Fruit fly (Drosophila melanogaster) whole organism, embryonic: ENCODE measurements around the gene CG15221.
A peak's percentile ranks its signal among the peaks of the same experiment; 100 is the strongest.

ENCODE experiments used
- Adf1 ChIP-seq: fragments of 200-800 bp; sonication (Bioruptor generic); IDR thresholded peaks from 2 replicates; pipeline ENCODE4 v1.3.6; 2022; ENCODE audit warnings: missing biosample characterization, missing genetic modification characterization
- Bdp1 ChIP-seq: fragments of 200-800 bp; sonication (Bioruptor generic); optimal IDR thresholded peaks from 3 replicates; lab custom pipeline; 2016; ENCODE audit warnings: missing biosample characterization, missing genetic modification characterization
- CG11695 ChIP-seq: fragments of 200-800 bp; sonication (Bioruptor generic); IDR thresholded peaks from 3 replicates; pipeline ENCODE4 v1.3.6; 2022; ENCODE audit warnings: missing biosample characterization, missing genetic modification characterization
- CG12299 ChIP-seq: fragments of 200-800 bp; sonication (Bioruptor generic); optimal IDR thresholded peaks from 2 replicates; lab custom pipeline; 2018; ENCODE audit warnings: missing biosample characterization, mild to moderate bottlenecking, missing genetic modification characterization
- CG13123 ChIP-seq: fragments of 200-800 bp; sonication (Bioruptor generic); optimal IDR thresholded peaks from 2 replicates; lab custom pipeline; 2016; ENCODE audit warnings: missing biosample characterization, missing genetic modification characterization
- CG17912 ChIP-seq: fragments of 200-800 bp; sonication (Bioruptor generic); optimal IDR thresholded peaks from 2 replicates; lab custom pipeline; 2018; ENCODE audit warnings: missing biosample characterization, mild to moderate bottlenecking, missing genetic modification characterization
- CG18476 ChIP-seq: fragments of 200-800 bp; sonication (Bioruptor generic); optimal IDR thresholded peaks from 2 replicates; lab custom pipeline; 2016; ENCODE audit warnings: missing biosample characterization, mild to moderate bottlenecking, missing genetic modification characterization
- CG2199 ChIP-seq: fragments of 200-800 bp; sonication (Bioruptor generic); IDR thresholded peaks from 3 replicates; pipeline ENCODE4 v1.3.6; 2022; ENCODE audit warnings: missing biosample characterization, missing genetic modification characterization
- CG32767 ChIP-seq: fragments of 200-800 bp; sonication (Bioruptor generic); IDR thresholded peaks from 2 replicates; pipeline ENCODE4 v1.3.6; 2022; ENCODE audit warnings: missing biosample characterization, missing genetic modification characterization
- CG33213 ChIP-seq: fragments of 200-800 bp; sonication (Bioruptor generic); optimal IDR thresholded peaks from 3 replicates; lab custom pipeline; 2016; ENCODE audit warnings: missing biosample characterization, missing genetic modification characterization
- CG34224 ChIP-seq: fragments of 200-800 bp; sonication (Bioruptor generic); IDR thresholded peaks from 3 replicates; pipeline ENCODE4 v1.3.6; 2022; ENCODE audit warnings: missing biosample characterization, missing genetic modification characterization; ENCODE audit not compliant: partially characterized antibody
- CG4404 ChIP-seq: fragments of 200-800 bp; sonication (Bioruptor generic); IDR thresholded peaks from 2 replicates; pipeline ENCODE4 v1.3.6; 2022; ENCODE audit warnings: missing biosample characterization, missing genetic modification characterization
- CG4617 ChIP-seq: fragments of 200-800 bp; sonication (Bioruptor generic); optimal IDR thresholded peaks from 3 replicates; lab custom pipeline; 2016; ENCODE audit warnings: missing biosample characterization, missing genetic modification characterization, borderline replicate concordance
- CG4730 ChIP-seq: fragments of 200-800 bp; sonication (Bioruptor generic); IDR thresholded peaks from 2 replicates; pipeline ENCODE4 v1.3.6; 2022; ENCODE audit warnings: missing biosample characterization, missing genetic modification characterization
- CG6175 ChIP-seq: fragments of 200-800 bp; sonication (Bioruptor generic); IDR thresholded peaks from 3 replicates; pipeline ENCODE4 v1.3.6; 2022; ENCODE audit warnings: missing biosample characterization, missing genetic modification characterization
- CG7745 ChIP-seq: fragments of 200-800 bp; sonication (Bioruptor generic); optimal IDR thresholded peaks from 2 replicates; lab custom pipeline; 2018; ENCODE audit warnings: missing biosample characterization, mild to moderate bottlenecking, missing genetic modification characterization, moderate library complexity
- CG7963 ChIP-seq: fragments of 200-800 bp; sonication (Bioruptor generic); IDR thresholded peaks from 3 replicates; pipeline ENCODE4 v1.3.6; 2022; ENCODE audit warnings: missing biosample characterization, missing genetic modification characterization; ENCODE audit not compliant: partially characterized antibody
- CG8281 ChIP-seq: fragments of 200-800 bp; sonication (Bioruptor generic); optimal IDR thresholded peaks from 2 replicates; lab custom pipeline; 2018; ENCODE audit warnings: missing biosample characterization, mild to moderate bottlenecking, missing genetic modification characterization, moderate library complexity
- Dfd ChIP-seq, 2 experiments: fragments of >200 bp; optimal IDR thresholded peaks; 2 replicates each; lab custom pipeline; 2017; ENCODE audit warnings: missing biosample characterization in 2 of 2, missing genetic modification characterization in 2 of 2
- Dll ChIP-seq: fragments of 200-800 bp; sonication (Bioruptor generic); IDR thresholded peaks from 4 replicates; pipeline ENCODE4 v1.3.6; 2022; ENCODE audit warnings: missing biosample characterization, missing genetic modification characterization; ENCODE audit not compliant: partially characterized antibody
- Eip74EF ChIP-seq, 2 experiments: fragments of 200-800 bp in 1 of 2; fragments of >200 bp in 1 of 2; sonication (Bioruptor generic) in 1 of 2; optimal IDR thresholded peaks; 2 replicates each; lab custom pipeline; 2017 to 2019; ENCODE audit warnings: missing biosample characterization in 2 of 2, missing genetic modification characterization in 2 of 2, mild to moderate bottlenecking in 1 of 2, moderate library complexity in 1 of 2
- HmgD ChIP-seq: fragments of 200-800 bp; sonication (Bioruptor generic); optimal IDR thresholded peaks from 3 replicates; lab custom pipeline; 2016; ENCODE audit warnings: missing biosample characterization, missing genetic modification characterization
- Lhr ChIP-seq: fragments of 200-800 bp; sonication (Bioruptor generic); optimal IDR thresholded peaks from 3 replicates; lab custom pipeline; 2017; ENCODE audit warnings: mild to moderate bottlenecking, missing biosample characterization, missing genetic modification reagents, missing genetic modification characterization
- Med ChIP-seq: fragments of 200-800 bp; sonication (Bioruptor generic); peaks from one replicate; lab custom pipeline; 2016; ENCODE audit warnings: missing biosample characterization, missing genetic modification characterization, mild to moderate bottlenecking, inconsistent platforms, moderate library complexity
- NC2α ChIP-seq: fragments of 200-800 bp; sonication (Bioruptor generic); optimal IDR thresholded peaks from 2 replicates; lab custom pipeline; 2016; ENCODE audit warnings: missing biosample characterization, missing genetic modification characterization
- PHDP ChIP-seq: fragments of 200-800 bp; sonication (Bioruptor generic); optimal IDR thresholded peaks from 3 replicates; lab custom pipeline; 2018; ENCODE audit warnings: missing biosample characterization, mild to moderate bottlenecking, missing genetic modification characterization, moderate library complexity
- Side ChIP-seq: fragments of 200-800 bp; sonication (Bioruptor generic); optimal IDR thresholded peaks from 2 replicates; lab custom pipeline; 2016; ENCODE audit warnings: missing biosample characterization, missing genetic modification characterization
- Sry-δ ChIP-seq: fragments of 200-800 bp; sonication (Bioruptor generic); optimal IDR thresholded peaks from 2 replicates; lab custom pipeline; 2016; ENCODE audit warnings: missing biosample characterization, missing genetic modification characterization
- Xrp1 ChIP-seq: fragments of 200-800 bp; sonication (Bioruptor generic); IDR thresholded peaks from 2 replicates; pipeline ENCODE4 v1.3.6; 2022; ENCODE audit warnings: missing biosample characterization, missing genetic modification characterization
- aop ChIP-seq: fragments of 200-800 bp; sonication (Bioruptor generic); IDR thresholded peaks from 2 replicates; pipeline ENCODE4 v1.3.6; 2022; ENCODE audit warnings: missing biosample characterization, missing genetic modification characterization
- ap ChIP-seq: fragments of 200-800 bp; sonication (Bioruptor generic); IDR thresholded peaks from 2 replicates; pipeline ENCODE4 v1.3.6; 2022; ENCODE audit warnings: missing biosample characterization, missing genetic modification characterization
- az2 ChIP-seq: fragments of 200-800 bp; sonication (Bioruptor generic); optimal IDR thresholded peaks from 3 replicates; lab custom pipeline; 2016; ENCODE audit warnings: missing biosample characterization, missing genetic modification characterization
- bsh ChIP-seq, 2 experiments: fragments of 200-800 bp; sonication (Bioruptor generic); optimal IDR thresholded peaks; 2 replicates each; lab custom pipeline; 2017 to 2018; ENCODE audit warnings: mild to moderate bottlenecking in 2 of 2, missing biosample characterization in 2 of 2, missing genetic modification characterization in 2 of 2, moderate library complexity in 1 of 2
- hkb ChIP-seq, 2 experiments: fragments of 200-800 bp in 1 of 2; fragments of >200 bp in 1 of 2; sonication (Bioruptor generic) in 1 of 2; IDR thresholded peaks in 1 of 2; optimal IDR thresholded peaks in 1 of 2; 2 replicates each; pipeline versions ENCODE4 v1.3.6 to Lab custom; 2017 to 2022; ENCODE audit warnings: missing biosample characterization in 1 of 2, missing genetic modification characterization in 1 of 2
- insv ChIP-seq, 2 experiments: fragments of 200-800 bp; sonication (Bioruptor generic); optimal IDR thresholded peaks; 3 replicates each; lab custom pipeline; 2016 to 2018; ENCODE audit warnings: missing biosample characterization in 2 of 2, missing genetic modification characterization in 2 of 2
- ken ChIP-seq: fragments of 200-800 bp; sonication (Bioruptor generic); IDR thresholded peaks from 3 replicates; pipeline ENCODE4 v1.3.6; 2022; ENCODE audit warnings: missing biosample characterization, missing genetic modification characterization
- klu ChIP-seq: fragments of 200-800 bp; sonication (Bioruptor generic); IDR thresholded peaks from 2 replicates; pipeline ENCODE4 v1.3.6; 2022; ENCODE audit warnings: missing biosample characterization, missing genetic modification characterization
- lbe ChIP-seq: fragments of 200-800 bp; sonication (Bioruptor generic); optimal IDR thresholded peaks from 2 replicates; lab custom pipeline; 2016; ENCODE audit warnings: missing biosample characterization, mild to moderate bottlenecking, missing genetic modification characterization
- lilli ChIP-seq: fragments of 200-800 bp; sonication (Bioruptor generic); optimal IDR thresholded peaks from 3 replicates; lab custom pipeline; 2016; ENCODE audit warnings: missing biosample characterization, missing genetic modification characterization
- lmd ChIP-seq: fragments of 200-800 bp; sonication (Bioruptor generic); IDR thresholded peaks from 2 replicates; pipeline ENCODE4 v1.3.6; 2022; ENCODE audit warnings: missing biosample characterization, missing genetic modification characterization
- lola ChIP-seq, 3 experiments: fragments of >200 bp in 2 of 3; fragments of 200-800 bp in 1 of 3; sonication (Bioruptor generic) in 1 of 3; optimal IDR thresholded peaks; 2 replicates each; lab custom pipeline; 2017 to 2019; ENCODE audit warnings: missing biosample characterization in 3 of 3, missing genetic modification characterization in 3 of 3, mild to moderate bottlenecking in 1 of 3, moderate library complexity in 1 of 3
- pfk ChIP-seq: fragments of 200-800 bp; sonication (Bioruptor generic); optimal IDR thresholded peaks from 2 replicates; lab custom pipeline; 2018; ENCODE audit warnings: missing biosample characterization, mild to moderate bottlenecking, missing genetic modification characterization, moderate library complexity
- pita ChIP-seq: fragments of 200-800 bp; sonication (Bioruptor generic); optimal IDR thresholded peaks from 2 replicates; lab custom pipeline; 2017; ENCODE audit warnings: missing biosample characterization, mild to moderate bottlenecking, missing genetic modification characterization
- pros ChIP-seq: fragments of 200-800 bp; sonication (Bioruptor generic); optimal IDR thresholded peaks from 3 replicates; lab custom pipeline; 2019; ENCODE audit warnings: missing biosample characterization, mild to moderate bottlenecking, missing genetic modification characterization, moderate library complexity
- sens-2 ChIP-seq: fragments of 200-800 bp; sonication (Bioruptor generic); IDR thresholded peaks from 2 replicates; pipeline ENCODE4 v1.3.6; 2022; ENCODE audit warnings: missing biosample characterization, missing genetic modification characterization
- sim ChIP-seq: fragments of 200-800 bp; sonication (Bioruptor generic); IDR thresholded peaks from 2 replicates; pipeline ENCODE4 v1.3.6; 2022; ENCODE audit warnings: missing biosample characterization, missing genetic modification characterization
- so ChIP-seq: fragments of 200-800 bp; sonication (Bioruptor generic); IDR thresholded peaks from 3 replicates; pipeline ENCODE4 v1.3.6; 2022; ENCODE audit warnings: missing biosample characterization, missing genetic modification characterization
- tio ChIP-seq: fragments of 200-800 bp; sonication (Bioruptor generic); optimal IDR thresholded peaks from 2 replicates; lab custom pipeline; 2017; ENCODE audit warnings: missing biosample characterization, missing genetic modification characterization, inconsistent platforms

Gene CG15221

dm6 chrX:11714529-11715262 lies 9.3 kb upstream of the CG15221 start (continued):
- TF ChIP-seq CG17912 (GFP tag; lab: Kevin White, UChicago) (peak; percentile 32), Sry-δ (GFP tag; lab: Kevin White, UChicago) (peak; percentile 40), pita (no peak), NC2α (peak; percentile 64), Adf1 (peak; percentile 82), CG7745 (tag; lab: Kevin White, UChicago) (peak; percentile 1), insv (GFP tag; optimal IDR thresholded peaks at IDR 0.05; lab: Kevin White, UChicago) (peak in 1 of 2 experiments; percentile 79), PHDP (peak; percentile 68), Xrp1 (GFP tag; lab: Robert Waterston, UW) (peak; percentile 56), HmgD (GFP tag; lab: Kevin White, UChicago) (no peak), CG4730 (GFP tag; lab: Robert Waterston, UW) (peak; percentile 65), Eip74EF (GFP tag; optimal IDR thresholded peaks at IDR 0.05; lab: Kevin White, UChicago) (peak in 1 of 2 experiments; percentile 46), lmd (peak; percentile 80), Dfd (GFP tag; optimal IDR thresholded peaks at IDR 0.05; lab: Kevin White, UChicago) (no peak), tio (GFP tag; lab: Kevin White, UChicago) (no peak), az2 (GFP tag; lab: Kevin White, UChicago) (peak; percentile 18), lbe (GFP tag; lab: Kevin White, UChicago) (peak; percentile 27), aop (GFP tag; lab: Robert Waterston, UW) (0 out of 2 replicates have a peak, but pooled peaks have one; percentile 2), CG11695 (GFP tag; lab: Robert Waterston, UW) (peak; percentile 75), Med (GFP tag; lab: Kevin White, UChicago) (peak; percentile 97), CG7963 (GFP tag; lab: Robert Waterston, UW) (0 out of 3 replicates have a peak, but pooled peaks have one; percentile 57), Dll (GFP tag; lab: Robert Waterston, UW) (peak; percentile 34; the same call in 2 of the 4 replicates), CG4617 (GFP tag; lab: Kevin White, UChicago) (no peak), CG8281 (no peak), so (0 out of 3 replicates have a peak, but pooled peaks have one; percentile 69), bsh (GFP tag; optimal IDR thresholded peaks at IDR 0.05; lab: Kevin White, UChicago) (peak in 1 of 2 experiments; percentile 44), pros (peak; percentile 29), CG12299 (peak; percentile 8), CG2199 (GFP tag; lab: Robert Waterston, UW) (no peak), CG34224 (GFP tag; lab: Robert Waterston, UW) (0 out of 3 replicates have a peak, but pooled peaks have one; percentile 17), lilli (GFP tag; lab: Kevin White, UChicago) (peak; percentile 50), hkb (optimal IDR thresholded peaks at IDR 0.05; lab: Kevin White, UChicago) (no peak), hkb (GFP tag; IDR thresholded peaks at IDR 0.05; lab: Robert Waterston, UW) (peak; percentile 68), Side (no peak), CG6175 (GFP tag; lab: Robert Waterston, UW) (peak; percentile 88), CG18476 (GFP tag; lab: Kevin White, UChicago) (peak; percentile 20), CG4404 (peak; percentile 65), klu (GFP tag; lab: Robert Waterston, UW) (no peak), CG33213 (peak; percentile 11), lola (GFP tag; optimal IDR thresholded peaks at IDR 0.05; lab: Kevin White, UChicago) (peak in 1 of 3 experiments; percentile 23), CG13123 (GFP tag; lab: Kevin White, UChicago) (no peak), Lhr (GFP tag; lab: Kevin White, UChicago) (peak; percentile 40), Bdp1 (no peak), pfk (GFP tag; lab: Kevin White, UChicago) (peak; percentile 98), ken (GFP tag; lab: Robert Waterston, UW) (peak; percentile 71; the same call in 2 of the 3 replicates), ap (GFP tag; lab: Robert Waterston, UW) (peak; percentile 59), sens-2 (GFP tag; lab: Robert Waterston, UW) (no peak), CG32767 (0 out of 2 replicates have a peak, but pooled peaks have one; percentile 39), sim (GFP tag; lab: Robert Waterston, UW) (no peak)
